Fruit fly (Drosophila melanogaster): ENCODE data around the gene Chsy.

Chsy gene

DNA sequence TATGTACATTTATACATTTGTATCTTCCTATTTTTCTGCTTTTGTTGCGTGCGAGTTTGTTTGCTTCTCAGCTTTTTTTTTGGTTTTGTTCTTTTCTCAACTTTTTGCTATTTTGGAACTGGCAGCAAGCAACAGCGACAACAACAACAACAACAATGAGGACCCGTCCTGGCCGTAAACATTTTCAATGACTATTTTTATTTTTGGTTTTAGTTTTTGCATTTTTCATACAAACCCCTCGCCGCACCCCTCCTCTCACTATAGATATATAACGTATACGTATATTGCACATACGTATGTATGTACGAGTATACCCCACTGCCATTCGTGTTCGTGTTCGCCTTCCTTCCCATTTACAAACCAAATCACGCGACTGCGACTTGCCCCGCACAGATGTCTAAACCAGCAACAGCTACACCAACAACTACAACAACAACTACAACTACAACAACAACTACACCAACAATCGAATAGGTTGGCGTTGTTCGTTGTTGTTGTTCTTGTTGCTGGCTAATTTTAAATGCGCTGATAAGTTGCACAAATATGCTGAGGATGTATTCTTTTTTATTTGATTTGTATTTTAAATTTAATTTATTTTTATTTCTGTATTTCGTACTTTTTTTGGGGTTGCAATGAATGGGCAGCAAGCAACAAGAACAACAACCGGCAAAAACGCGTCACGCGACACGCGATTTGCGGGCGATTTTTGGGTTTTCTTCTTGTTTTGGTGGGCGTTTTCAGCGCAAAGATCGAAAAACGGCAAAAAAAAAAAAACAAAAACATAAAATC, 27.3 kb upstream of the Chsy start:
- TF ChIP-seq CG8478 (optimal IDR thresholded peaks at IDR 0.05), result no peak

DNA sequence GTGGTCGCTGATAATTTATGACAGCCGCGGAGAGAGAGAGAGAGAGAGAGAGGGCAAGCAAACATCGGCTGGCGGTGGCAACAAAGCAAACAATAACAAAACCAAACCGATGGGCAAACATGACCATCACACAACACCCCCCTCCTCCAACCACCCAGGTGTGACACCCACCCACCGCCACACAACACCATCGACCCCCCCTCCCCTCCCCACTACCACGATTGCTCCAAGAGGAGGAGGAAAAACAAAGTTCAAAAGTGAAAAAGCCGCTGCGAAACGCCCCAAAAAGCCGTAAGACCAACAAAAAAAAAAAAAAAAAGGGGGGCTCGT, 26.3 kb upstream of the Chsy start:
- TF ChIP-seq EcR (GFP tag; optimal IDR thresholded peaks at IDR 0.05) (no peak), psq (optimal IDR thresholded peaks at IDR 0.05) (no peak), pan (optimal IDR thresholded peaks at IDR 0.05) (no peak), Dll (optimal IDR thresholded peaks at IDR 0.05) (no peak), CG8478 (optimal IDR thresholded peaks at IDR 0.05) (no peak), usp (GFP tag; optimal IDR thresholded peaks at IDR 0.05) (no peak)

dm6 chrX:15618953-15619630, 25.8 kb upstream of the Chsy start:
- TF ChIP-seq pan (optimal IDR thresholded peaks at IDR 0.05), result no peak
- TF ChIP-seq usp (GFP tag; optimal IDR thresholded peaks at IDR 0.05), result no peak
- no peak for TF ChIP-seq psq (optimal IDR thresholded peaks at IDR 0.05)
- no peak for TF ChIP-seq CG8478 (optimal IDR thresholded peaks at IDR 0.05)
- TF ChIP-seq EcR (GFP tag; optimal IDR thresholded peaks at IDR 0.05), result no peak
- TF ChIP-seq Dll (optimal IDR thresholded peaks at IDR 0.05), result no peak

- TF ChIP-seq CG8478 (optimal IDR thresholded peaks at IDR 0.05), result no peak
- no peak for TF ChIP-seq pan (optimal IDR thresholded peaks at IDR 0.05)
- TF ChIP-seq psq (optimal IDR thresholded peaks at IDR 0.05), result no peak
- no peak for TF ChIP-seq Dll (optimal IDR thresholded peaks at IDR 0.05)
- no peak for TF ChIP-seq usp (GFP tag; optimal IDR thresholded peaks at IDR 0.05)
- no peak for TF ChIP-seq EcR (GFP tag; optimal IDR thresholded peaks at IDR 0.05)
These were observed 24.6 kb upstream of the Chsy start for dm6 chrX:15617916-15618315.

DNA sequence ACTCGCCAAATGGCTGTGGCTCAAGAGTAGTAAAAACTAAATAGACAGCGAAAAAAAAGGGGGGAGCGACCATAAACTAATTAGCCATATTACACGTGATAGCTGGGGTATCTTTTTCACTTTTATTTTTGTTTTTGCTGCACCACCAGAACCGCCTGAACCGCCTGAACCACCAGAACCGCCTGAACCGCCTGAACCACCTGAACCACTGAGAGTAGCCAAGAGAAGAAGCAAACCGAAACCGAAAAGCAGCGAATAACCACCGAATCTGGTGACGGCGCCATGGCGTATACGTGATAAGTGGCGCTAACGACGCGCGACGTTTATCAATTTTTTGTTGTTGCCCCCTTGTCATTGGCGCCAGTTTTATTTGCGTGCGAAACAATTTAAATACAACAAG, 23.2 kb upstream of the Chsy start:
- TF ChIP-seq usp (GFP tag; optimal IDR thresholded peaks at IDR 0.05), result no peak
- no peak for TF ChIP-seq psq (optimal IDR thresholded peaks at IDR 0.05)
- no peak for TF ChIP-seq Dll (optimal IDR thresholded peaks at IDR 0.05)
- no peak for TF ChIP-seq pan (optimal IDR thresholded peaks at IDR 0.05)
- no peak for TF ChIP-seq EcR (GFP tag; optimal IDR thresholded peaks at IDR 0.05)
- no peak for TF ChIP-seq CG8478 (optimal IDR thresholded peaks at IDR 0.05)

DNA sequence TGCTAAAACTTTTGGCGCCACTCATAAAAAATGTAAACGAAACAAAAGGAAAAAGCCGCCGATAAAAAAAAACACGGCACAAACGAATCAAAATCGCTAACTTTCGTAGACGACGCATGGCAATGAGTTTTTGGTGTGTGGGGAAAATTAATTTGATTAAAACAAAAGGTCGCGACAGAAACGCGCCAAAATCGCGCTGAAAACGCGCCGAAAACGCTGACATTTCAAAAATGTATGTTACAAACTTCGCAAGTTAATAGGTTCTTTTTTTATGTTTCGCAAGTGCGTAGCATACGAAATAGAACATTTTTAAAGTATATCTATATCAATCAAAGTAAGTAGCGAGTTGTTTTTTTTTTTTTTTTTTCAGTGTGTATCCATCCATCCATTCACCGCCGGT, 22.7 kb upstream of the Chsy start:
- TF ChIP-seq usp (GFP tag; optimal IDR thresholded peaks at IDR 0.05) (no peak), pan (optimal IDR thresholded peaks at IDR 0.05) (no peak)

dm6 chrX:15615426-15615825, 22.1 kb upstream of the Chsy start:
- TF ChIP-seq usp (GFP tag; optimal IDR thresholded peaks at IDR 0.05) (no peak), pan (optimal IDR thresholded peaks at IDR 0.05) (no peak), EcR (GFP tag; optimal IDR thresholded peaks at IDR 0.05) (no peak), Dll (optimal IDR thresholded peaks at IDR 0.05) (no peak), CG8478 (optimal IDR thresholded peaks at IDR 0.05) (no peak), psq (optimal IDR thresholded peaks at IDR 0.05) (no peak)

- TF ChIP-seq psq (optimal IDR thresholded peaks at IDR 0.05) (no peak), Dll (optimal IDR thresholded peaks at IDR 0.05) (no peak), EcR (GFP tag; optimal IDR thresholded peaks at IDR 0.05) (no peak), usp (GFP tag; optimal IDR thresholded peaks at IDR 0.05) (no peak), CG8478 (optimal IDR thresholded peaks at IDR 0.05) (no peak), pan (optimal IDR thresholded peaks at IDR 0.05) (no peak)
These were observed 18.5 kb upstream of the Chsy start for dm6 chrX:15611795-15612194.

DNA sequence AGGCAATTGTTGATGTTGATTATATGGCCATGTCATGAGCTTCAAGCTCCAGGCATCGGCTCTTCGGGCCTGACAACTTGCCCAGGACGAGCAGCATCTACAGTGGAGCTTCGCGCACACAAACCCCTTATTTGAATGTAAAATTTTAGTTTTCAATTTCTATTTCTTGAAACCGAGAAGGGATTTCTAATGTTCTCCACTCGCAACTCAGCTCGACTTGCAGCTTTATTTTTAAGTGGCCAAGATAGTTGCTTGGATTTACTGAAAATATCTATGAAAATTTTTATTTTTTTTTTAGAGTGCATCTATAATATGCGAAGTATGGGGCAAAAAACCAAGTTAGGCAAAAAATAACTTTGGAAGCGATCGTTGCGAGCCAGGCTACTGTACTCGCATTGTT, 17.6 kb upstream of the Chsy start:
- TF ChIP-seq psq (optimal IDR thresholded peaks at IDR 0.05), result no peak
- no peak for TF ChIP-seq usp (GFP tag; optimal IDR thresholded peaks at IDR 0.05)

DNA sequence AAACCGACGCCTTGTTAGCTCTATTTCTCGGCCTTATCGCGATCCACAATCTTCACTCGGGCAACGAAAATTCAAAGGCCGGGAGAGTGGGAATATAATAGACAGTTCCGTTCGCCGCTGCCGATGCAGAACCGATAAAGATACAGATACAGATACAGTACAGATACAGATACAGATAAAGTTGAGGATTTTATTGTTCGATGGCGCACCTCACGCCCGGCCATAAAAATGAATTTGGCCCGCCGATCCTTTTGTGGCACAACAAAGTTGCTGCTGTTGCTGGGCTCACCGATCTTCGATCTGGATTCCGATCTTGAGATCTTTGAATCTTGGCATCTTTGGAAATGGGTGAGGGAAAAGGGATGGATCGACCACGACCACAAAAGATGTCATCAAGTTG, 16.8 kb upstream of the Chsy start:
- no peak for TF ChIP-seq CG8478 (optimal IDR thresholded peaks at IDR 0.05)
- no peak for TF ChIP-seq usp (GFP tag; optimal IDR thresholded peaks at IDR 0.05)
- TF ChIP-seq psq (optimal IDR thresholded peaks at IDR 0.05), result no peak
- no peak for TF ChIP-seq EcR (GFP tag; optimal IDR thresholded peaks at IDR 0.05)
- no peak for TF ChIP-seq Dll (optimal IDR thresholded peaks at IDR 0.05)
- no peak for TF ChIP-seq pan (optimal IDR thresholded peaks at IDR 0.05)

- TF ChIP-seq CG8478 (optimal IDR thresholded peaks at IDR 0.05) (no peak), usp (GFP tag; optimal IDR thresholded peaks at IDR 0.05) (no peak), pan (optimal IDR thresholded peaks at IDR 0.05) (no peak), Dll (optimal IDR thresholded peaks at IDR 0.05) (no peak), EcR (GFP tag; optimal IDR thresholded peaks at IDR 0.05) (no peak), psq (optimal IDR thresholded peaks at IDR 0.05) (no peak)
These were observed 16.0 kb upstream of the Chsy start for dm6 chrX:15609351-15609750.

- TF ChIP-seq pan (optimal IDR thresholded peaks at IDR 0.05) (no peak), EcR (GFP tag; optimal IDR thresholded peaks at IDR 0.05) (no peak), Dll (optimal IDR thresholded peaks at IDR 0.05) (no peak), CG8478 (optimal IDR thresholded peaks at IDR 0.05) (no peak), psq (optimal IDR thresholded peaks at IDR 0.05) (no peak), usp (GFP tag; optimal IDR thresholded peaks at IDR 0.05) (no peak)
These were observed 15.5 kb upstream of the Chsy start for dm6 chrX:15608751-15609345.

dm6 chrX:15602438-15602837, 9.1 kb upstream of the Chsy start:
- TF ChIP-seq CG8478 (optimal IDR thresholded peaks at IDR 0.05) (no peak), psq (optimal IDR thresholded peaks at IDR 0.05) (no peak), pan (optimal IDR thresholded peaks at IDR 0.05) (no peak), Dll (optimal IDR thresholded peaks at IDR 0.05) (no peak), EcR (GFP tag; optimal IDR thresholded peaks at IDR 0.05) (no peak), usp (GFP tag; optimal IDR thresholded peaks at IDR 0.05) (no peak)

Measured in whole organism.